Worm (Caenorhabditis elegans): ENCODE results near the gene sas-1.

ce11 chrIII:12703237-12703636, 3.9 kb downstream of the sas-1 start:
- TF ChIP-seq ztf-4 (tag; optimal IDR thresholded peaks at IDR 0.05): no peak
- TF ChIP-seq snpc-4 (tag; optimal IDR thresholded peaks at IDR 0.05): no peak
- TF ChIP-seq ceh-9 (tag; optimal IDR thresholded peaks at IDR 0.05): no peak
- TF ChIP-seq nhr-77 (tag; optimal IDR thresholded peaks at IDR 0.05): no peak
- TF ChIP-seq nhr-28 (tag; optimal IDR thresholded peaks at IDR 0.05): no peak
- TF ChIP-seq fos-1 (tag; optimal IDR thresholded peaks at IDR 0.05): no peak
- no peak for TF ChIP-seq ceh-82 (tag; optimal IDR thresholded peaks at IDR 0.05)
- peak; percentile 77 for TF ChIP-seq nfya-1 (tag; optimal IDR thresholded peaks at IDR 0.05; ENCODE audit: insufficient read depth)
- TF ChIP-seq ama-1 (optimal IDR thresholded peaks at IDR 0.05): no peak
- TF ChIP-seq ztf-11 (tag; optimal IDR thresholded peaks at IDR 0.05): no peak
- no peak for TF ChIP-seq eor-1 (tag; optimal IDR thresholded peaks at IDR 0.05)
- no peak for TF ChIP-seq elt-1 (tag; optimal IDR thresholded peaks at IDR 0.05)
- TF ChIP-seq elt-3 (tag; optimal IDR thresholded peaks at IDR 0.05): no peak
- no peak for TF ChIP-seq sea-2 (GFP tag; optimal IDR thresholded peaks at IDR 0.05)

All from whole organism, L3 larva.